Worm (Caenorhabditis elegans): ENCODE results near the gene oxi-1.

Gene oxi-1

DNA sequence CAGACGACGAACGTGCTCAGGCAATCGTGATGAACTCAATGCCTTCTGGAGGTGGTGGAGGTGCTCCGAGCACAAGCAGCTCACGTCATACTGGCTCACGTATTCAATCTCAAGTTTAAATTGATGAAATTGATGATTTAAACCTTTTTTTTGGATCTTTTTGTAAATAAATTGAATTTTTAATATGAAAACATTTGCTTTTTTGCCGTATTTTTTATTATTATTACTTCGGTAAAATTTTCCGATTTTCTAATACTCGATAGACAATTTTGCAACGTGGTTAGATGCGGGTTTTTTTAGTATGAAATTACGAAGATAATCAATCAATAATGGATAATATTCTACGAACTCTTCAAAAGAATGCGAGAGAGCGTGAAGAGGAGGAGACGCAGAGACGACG, at the start of gene oxi-1:
Gene oxi-1 (plus strand): TSS at position 301 of the 400 bp plus-strand sequence.
- no peak for TF ChIP-seq fkh-10 (GFP tag; optimal IDR thresholded peaks at IDR 0.05)
- TF ChIP-seq aly-2 (tag; optimal IDR thresholded peaks at IDR 0.05) = no peak
- TF ChIP-seq ceh-63 (GFP tag; optimal IDR thresholded peaks at IDR 0.05) = no peak

DNA sequence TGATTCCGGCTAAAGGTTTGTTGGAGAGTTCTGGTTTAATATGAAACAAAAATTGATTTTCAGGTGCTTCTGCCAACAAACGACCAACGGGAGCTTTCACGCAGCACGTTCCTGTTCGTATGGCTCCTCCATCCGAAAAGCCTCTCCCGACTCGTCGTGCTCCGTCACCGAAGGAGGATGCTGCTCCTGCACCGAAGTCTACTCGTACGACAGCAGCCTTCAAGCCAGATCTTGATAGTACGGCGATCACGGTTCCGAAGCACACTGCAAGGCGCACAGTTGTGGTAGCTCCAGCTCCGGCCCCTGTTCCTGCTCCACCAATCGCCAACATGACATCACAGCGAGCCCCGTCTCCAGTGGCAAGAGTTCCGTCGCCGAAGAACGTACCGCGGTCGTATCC, 49.3 kb upstream of the oxi-1 start:
- TF ChIP-seq aly-2 (tag; optimal IDR thresholded peaks at IDR 0.05) = no peak
- no peak for TF ChIP-seq nhr-237 (tag; optimal IDR thresholded peaks at IDR 0.05)
- TF ChIP-seq nhr-20 (tag; optimal IDR thresholded peaks at IDR 0.05) = no peak
- no peak for TF ChIP-seq lsy-2 (tag; optimal IDR thresholded peaks at IDR 0.05)
- no peak for TF ChIP-seq C04F5.9 (tag; optimal IDR thresholded peaks at IDR 0.05)
- no peak for TF ChIP-seq F16B12.6 (tag; optimal IDR thresholded peaks at IDR 0.05)
- TF ChIP-seq aha-1 (tag; optimal IDR thresholded peaks at IDR 0.05) = no peak
- no peak for TF ChIP-seq nhr-47 (tag; optimal IDR thresholded peaks at IDR 0.05)

ce11 chrIII:10809568-10809967, 48.5 kb upstream of the oxi-1 start:
- no peak for TF ChIP-seq lin-39 (tag; optimal IDR thresholded peaks at IDR 0.05)
- no peak for TF ChIP-seq lsy-2 (tag; optimal IDR thresholded peaks at IDR 0.05)
- TF ChIP-seq C04F5.9 (tag; optimal IDR thresholded peaks at IDR 0.05) = no peak
- TF ChIP-seq efl-1 (optimal IDR thresholded peaks at IDR 0.05) = no peak
- peak in 1 of 2 experiments; percentile 86 for TF ChIP-seq efl-1 (GFP tag; optimal IDR thresholded peaks at IDR 0.05 in 1 of 2)

ce11 chrIII:10810483-10810836, 47.6 kb upstream of the oxi-1 start:
- TF ChIP-seq C34B4.2 (tag; optimal IDR thresholded peaks at IDR 0.05) (no peak), ama-1 (optimal IDR thresholded peaks at IDR 0.05) (no peak), ztf-11 (tag; optimal IDR thresholded peaks at IDR 0.05) (no peak), nhr-19 (GFP tag; conservative IDR thresholded peaks at IDR 0.05) (no peak)

DNA sequence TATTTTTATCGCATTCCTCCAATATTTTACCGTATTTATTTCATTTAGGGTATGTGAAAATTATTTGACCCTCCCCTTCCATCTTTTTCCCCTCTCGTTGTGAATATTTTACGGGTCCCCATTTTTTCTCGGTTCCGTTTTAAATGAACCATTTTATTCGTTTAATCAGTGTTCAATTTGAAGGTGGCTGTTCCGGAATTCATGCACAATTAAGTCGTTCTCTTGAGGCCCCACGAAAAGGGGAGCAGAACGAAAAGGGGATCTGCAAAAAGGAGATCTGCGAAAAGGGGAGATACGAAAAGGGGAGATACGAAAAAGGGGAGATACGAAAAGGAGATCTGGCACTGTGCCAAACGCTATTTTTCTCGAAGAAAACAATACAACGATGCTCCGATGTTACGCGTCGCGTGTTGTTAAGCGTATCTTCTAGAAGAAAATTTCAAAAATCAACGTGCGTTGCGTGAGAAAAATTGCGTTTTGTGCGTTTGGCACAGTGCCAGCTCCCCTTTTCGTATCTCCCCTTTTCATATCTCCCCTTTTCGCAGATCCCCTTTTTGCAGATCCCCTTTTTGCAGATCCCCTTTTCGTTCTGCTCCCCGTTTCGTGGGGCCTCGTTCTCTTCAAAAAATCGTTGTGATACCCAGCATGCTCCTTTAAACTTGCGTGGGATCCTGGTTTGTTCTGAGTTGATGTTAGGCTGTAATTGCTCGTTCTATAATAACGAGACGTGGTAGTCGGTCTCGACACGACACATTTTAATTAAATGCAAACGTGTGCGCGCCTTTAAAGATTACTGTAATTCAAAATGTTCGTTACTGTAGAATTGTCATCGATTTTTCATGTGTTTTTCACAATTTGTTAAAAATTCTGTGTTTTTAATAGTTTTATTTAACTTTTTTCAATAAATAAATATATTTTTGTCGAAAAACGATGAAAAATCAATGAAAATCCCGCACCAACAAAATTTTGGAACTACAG, 47.0 kb upstream of the oxi-1 start:
- TF ChIP-seq elt-3 (tag; optimal IDR thresholded peaks at IDR 0.05) = no peak
- TF ChIP-seq fkh-8 (tag; optimal IDR thresholded peaks at IDR 0.05) = no peak
- no peak for TF ChIP-seq tlp-1 (tag; optimal IDR thresholded peaks at IDR 0.05)
- TF ChIP-seq tbx-2 (tag; optimal IDR thresholded peaks at IDR 0.05) = peak; percentile 36
- TF ChIP-seq pax-3 (tag; optimal IDR thresholded peaks at IDR 0.05) = peak; percentile 12
- peak; percentile 28 for TF ChIP-seq xbp-1 (tag; optimal IDR thresholded peaks at IDR 0.05)
- peak; percentile 29 for TF ChIP-seq swsn-7 (tag; optimal IDR thresholded peaks at IDR 0.05)
- peak in 1 of 2 experiments; percentile 42 for TF ChIP-seq efl-1 (optimal IDR thresholded peaks at IDR 0.05)
- TF ChIP-seq efl-1 (GFP tag; optimal IDR thresholded peaks at IDR 0.05 in 1 of 2) = no peak
- TF ChIP-seq lir-3 (tag; optimal IDR thresholded peaks at IDR 0.05; ENCODE audit: poor library complexity) = peak; percentile 16
- TF ChIP-seq snu-23 (GFP tag; optimal IDR thresholded peaks at IDR 0.05) = peak; percentile 3
- no peak for TF ChIP-seq ceh-82 (tag; optimal IDR thresholded peaks at IDR 0.05)
- TF ChIP-seq nhr-71 (tag; optimal IDR thresholded peaks at IDR 0.05) = peak; percentile 51
- TF ChIP-seq dsc-1 (tag; optimal IDR thresholded peaks at IDR 0.05) = peak; percentile 21
- no peak for TF ChIP-seq ceh-8 (GFP tag; optimal IDR thresholded peaks at IDR 0.05)
- TF ChIP-seq mef-2 (tag; optimal IDR thresholded peaks at IDR 0.05) = no peak
- TF ChIP-seq C16A3.4 (tag; optimal IDR thresholded peaks at IDR 0.05) = no peak
- TF ChIP-seq unc-98 (GFP tag; IDR thresholded peaks at IDR 0.05) = 0 out of 2 replicates have a peak, but pooled peaks have one; percentile 52
- TF ChIP-seq nhr-19 (GFP tag; conservative IDR thresholded peaks at IDR 0.05) = peak; percentile 47
- TF ChIP-seq unc-86 (tag; optimal IDR thresholded peaks at IDR 0.05) = peak; percentile 32
- TF ChIP-seq ztf-11 (tag; optimal IDR thresholded peaks at IDR 0.05) = peak in 1 of 2 experiments; percentile 56
- TF ChIP-seq nhr-47 (tag; optimal IDR thresholded peaks at IDR 0.05) = peak; percentile 43
- TF ChIP-seq nhr-85 (tag) = peak; percentile 20
- peak; percentile 22 for TF ChIP-seq nhr-90 (tag; optimal IDR thresholded peaks at IDR 0.05; ENCODE audit: poor library complexity)
- peak; percentile 33 for TF ChIP-seq rnt-1 (tag; optimal IDR thresholded peaks at IDR 0.05)

All from whole organism, L1 larva.